Worm (Caenorhabditis elegans) whole organism, L3 larva: ENCODE data around the gene F46C8.8.

Experiments used
- R02D3.7 ChIP-seq: fragments of 150-350 bp; optimal IDR thresholded peaks from 2 replicates; lab custom pipeline; 2014; ENCODE audit warnings: missing biosample characterization, missing genetic modification characterization
- aly-2 ChIP-seq: fragments of 150-350 bp; optimal IDR thresholded peaks from 2 replicates; lab custom pipeline; 2014; ENCODE audit warnings: missing biosample characterization, missing genetic modification characterization
- ama-1 ChIP-seq: fragments of 150-350 bp; optimal IDR thresholded peaks from 2 replicates; lab custom pipeline; 2018
- ceh-16 ChIP-seq: sonication (generic microtip); optimal IDR thresholded peaks from 2 replicates; lab custom pipeline; 2017; ENCODE audit warnings: missing biosample characterization, missing genetic modification characterization
- ceh-28 ChIP-seq: fragments of 150-350 bp; optimal IDR thresholded peaks from 2 replicates; lab custom pipeline; 2014; ENCODE audit warnings: missing biosample characterization, missing genetic modification reagents, missing genetic modification characterization
- ceh-82 ChIP-seq: fragments of 150-350 bp; optimal IDR thresholded peaks from 2 replicates; lab custom pipeline; 2014; ENCODE audit warnings: missing biosample characterization, missing genetic modification characterization
- daf-12 ChIP-seq: fragments of 150-350 bp; optimal IDR thresholded peaks from 2 replicates; lab custom pipeline; 2014; ENCODE audit warnings: missing biosample characterization, missing genetic modification reagents, missing genetic modification characterization
- egl-27 ChIP-seq: sonication (generic microtip); optimal IDR thresholded peaks from 4 replicates; lab custom pipeline; 2017; ENCODE audit warnings: missing biosample characterization, missing genetic modification reagents, missing genetic modification characterization
- egl-5 ChIP-seq: fragments of 150-350 bp; optimal IDR thresholded peaks from 2 replicates; lab custom pipeline; 2017; ENCODE audit warnings: missing biosample characterization, missing genetic modification reagents, missing genetic modification characterization, inconsistent platforms
- elt-2 ChIP-seq: sonication (generic microtip); optimal IDR thresholded peaks from 2 replicates; lab custom pipeline; 2016; ENCODE audit warnings: missing genetic modification reagents, mild to moderate bottlenecking, missing genetic modification characterization, missing compliant biosample characterization
- eor-1 ChIP-seq, 2 experiments: fragments of 150-350 bp; optimal IDR thresholded peaks; 2 replicates each; lab custom pipeline; 2014 to 2018; ENCODE audit warnings: missing biosample characterization in 2 of 2, missing genetic modification characterization in 2 of 2
- fkh-10 ChIP-seq: sonication (generic microtip); optimal IDR thresholded peaks from 2 replicates; lab custom pipeline; 2017; ENCODE audit warnings: missing biosample characterization, missing genetic modification reagents, missing genetic modification characterization
- fkh-2 ChIP-seq: fragments of 150-350 bp; optimal IDR thresholded peaks from 2 replicates; lab custom pipeline; 2014; ENCODE audit warnings: missing biosample characterization, missing genetic modification reagents, missing genetic modification characterization
- fos-1 ChIP-seq: fragments of 150-350 bp; optimal IDR thresholded peaks from 2 replicates; lab custom pipeline; 2014; ENCODE audit warnings: missing biosample characterization, missing genetic modification characterization
- hmg-11 ChIP-seq: sonication (generic microtip); optimal IDR thresholded peaks from 2 replicates; lab custom pipeline; 2016; ENCODE audit warnings: missing genetic modification characterization, missing compliant biosample characterization
- jun-1 ChIP-seq: fragments of 150-350 bp; optimal IDR thresholded peaks from 2 replicates; lab custom pipeline; 2014; ENCODE audit warnings: missing biosample characterization, missing genetic modification reagents, missing genetic modification characterization
- lsy-12 ChIP-seq: sonication (generic microtip); optimal IDR thresholded peaks from 2 replicates; lab custom pipeline; 2016; ENCODE audit warnings: mild to moderate bottlenecking, missing genetic modification characterization, missing compliant biosample characterization
- mdl-1 ChIP-seq: fragments of 150-350 bp; optimal IDR thresholded peaks from 2 replicates; lab custom pipeline; 2014; ENCODE audit warnings: missing biosample characterization, missing genetic modification characterization
- nfya-1 ChIP-seq: sonication (generic microtip); optimal IDR thresholded peaks from 2 replicates; lab custom pipeline; 2017; ENCODE audit warnings: missing genetic modification characterization, mild to moderate bottlenecking, missing compliant biosample characterization, antibody characterized with exemption, moderate library complexity; ENCODE audit not compliant: insufficient read depth
- nhr-11 ChIP-seq: fragments of 150-350 bp; optimal IDR thresholded peaks from 2 replicates; lab custom pipeline; 2014; ENCODE audit warnings: missing biosample characterization, missing genetic modification characterization
- nhr-23 ChIP-seq: fragments of 150-350 bp; optimal IDR thresholded peaks from 2 replicates; lab custom pipeline; 2014; ENCODE audit warnings: missing biosample characterization, missing genetic modification reagents, missing genetic modification characterization
- nhr-237 ChIP-seq: fragments of 150-350 bp; optimal IDR thresholded peaks from 2 replicates; lab custom pipeline; 2014; ENCODE audit warnings: missing biosample characterization, missing genetic modification characterization
- nhr-25 ChIP-seq: sonication (generic microtip); optimal IDR thresholded peaks from 2 replicates; lab custom pipeline; 2017; ENCODE audit warnings: missing biosample characterization, missing genetic modification characterization
- nhr-43 ChIP-seq: sonication (generic microtip); optimal IDR thresholded peaks from 2 replicates; lab custom pipeline; 2016; ENCODE audit warnings: mild to moderate bottlenecking, missing genetic modification characterization, missing compliant biosample characterization; ENCODE audit not compliant: poor library complexity, severe bottlenecking
- nhr-67 ChIP-seq: fragments of 150-350 bp; optimal IDR thresholded peaks from 2 replicates; lab custom pipeline; 2014; ENCODE audit warnings: missing biosample characterization, missing genetic modification characterization
- nhr-77 ChIP-seq: fragments of 150-350 bp; optimal IDR thresholded peaks from 2 replicates; lab custom pipeline; 2014; ENCODE audit warnings: missing biosample characterization, missing genetic modification characterization
- pha-4 ChIP-seq: fragments of 150-350 bp; optimal IDR thresholded peaks from 2 replicates; lab custom pipeline; 2014; ENCODE audit warnings: missing biosample characterization, missing genetic modification reagents, missing genetic modification characterization
- sea-2 ChIP-seq: fragments of 150-350 bp; sonication (generic microtip); optimal IDR thresholded peaks from 4 replicates; lab custom pipeline; 2014; ENCODE audit warnings: missing biosample characterization, missing genetic modification reagents, missing genetic modification characterization
- skn-1 ChIP-seq: fragments of 150-350 bp; optimal IDR thresholded peaks from 2 replicates; lab custom pipeline; 2014; ENCODE audit warnings: missing biosample characterization, missing genetic modification characterization
- snpc-4 ChIP-seq: fragments of 150-350 bp; optimal IDR thresholded peaks from 2 replicates; lab custom pipeline; 2014; ENCODE audit warnings: missing biosample characterization, missing genetic modification characterization
- unc-39 ChIP-seq: sonication (generic microtip); optimal IDR thresholded peaks from 4 replicates; lab custom pipeline; 2017; ENCODE audit warnings: missing biosample characterization, missing genetic modification characterization
- unc-62 ChIP-seq: fragments of 150-350 bp; sonication (generic microtip); optimal IDR thresholded peaks from 4 replicates; lab custom pipeline; 2014; ENCODE audit warnings: missing biosample characterization, missing genetic modification reagents, missing genetic modification characterization
- zag-1 ChIP-seq: fragments of 150-350 bp; optimal IDR thresholded peaks from 2 replicates; lab custom pipeline; 2014; ENCODE audit warnings: missing biosample characterization, missing genetic modification characterization
- ztf-11 ChIP-seq: fragments of 150-350 bp; optimal IDR thresholded peaks from 2 replicates; lab custom pipeline; 2014; ENCODE audit warnings: missing biosample characterization, missing genetic modification characterization
- ztf-4 ChIP-seq: fragments of 150-350 bp; optimal IDR thresholded peaks from 2 replicates; lab custom pipeline; 2014; ENCODE audit warnings: missing biosample characterization, missing genetic modification characterization

F46C8.8 gene

DNA sequence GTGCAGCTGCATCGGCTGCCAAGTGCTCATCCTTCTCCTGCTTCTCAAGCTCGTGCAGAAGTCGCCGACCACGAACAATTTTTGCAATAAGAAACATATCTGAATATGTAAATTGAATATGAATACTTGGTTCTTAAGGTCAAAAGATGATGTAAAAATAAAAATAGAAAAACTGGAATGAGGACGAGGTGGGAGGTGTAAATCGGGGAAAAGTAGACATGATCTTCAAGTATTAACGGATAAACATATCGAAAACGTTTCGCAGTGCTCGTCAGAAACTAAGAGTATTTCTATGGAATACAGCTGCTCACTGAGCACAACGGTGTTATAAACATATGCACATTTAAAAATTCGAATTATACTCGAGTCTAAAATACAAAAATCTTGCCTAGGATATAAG lies 14.2 kb downstream of the F46C8.8 start, which contains the start of gene glb-16:
TSS of gene glb-16 (minus strand) at position 101 of the 400 bp plus-strand sequence.
- no peak for TF ChIP-seq mdl-1 (tag; lab: Kevin White, UChicago)
- no peak for TF ChIP-seq unc-39
- TF ChIP-seq fkh-10 (GFP tag; lab: Kevin White, UChicago): no peak
- no peak for TF ChIP-seq aly-2 (tag; lab: Kevin White, UChicago)
- TF ChIP-seq jun-1 (tag; lab: Kevin White, UChicago): no peak
- no peak for TF ChIP-seq ama-1 (lab: Kevin White, UChicago)
- no peak for TF ChIP-seq fkh-2 (tag; lab: Kevin White, UChicago)
- TF ChIP-seq nhr-67: no peak
- no peak for TF ChIP-seq nhr-11 (tag; lab: Kevin White, UChicago)
- no peak for TF ChIP-seq nfya-1
- TF ChIP-seq pha-4 (tag; lab: Kevin White, UChicago): no peak
- no peak for TF ChIP-seq elt-2
- TF ChIP-seq unc-62: no peak
- TF ChIP-seq ceh-16: no peak
- TF ChIP-seq nhr-237 (tag; lab: Kevin White, UChicago): no peak
- no peak for TF ChIP-seq zag-1 (tag; lab: Kevin White, UChicago)
- no peak for TF ChIP-seq hmg-11 (tag; lab: Kevin White, UChicago)
- no peak for TF ChIP-seq snpc-4 (tag; lab: Kevin White, UChicago)
- TF ChIP-seq R02D3.7 (tag; lab: Kevin White, UChicago): no peak
- no peak for TF ChIP-seq egl-27 (tag; lab: Kevin White, UChicago)

DNA sequence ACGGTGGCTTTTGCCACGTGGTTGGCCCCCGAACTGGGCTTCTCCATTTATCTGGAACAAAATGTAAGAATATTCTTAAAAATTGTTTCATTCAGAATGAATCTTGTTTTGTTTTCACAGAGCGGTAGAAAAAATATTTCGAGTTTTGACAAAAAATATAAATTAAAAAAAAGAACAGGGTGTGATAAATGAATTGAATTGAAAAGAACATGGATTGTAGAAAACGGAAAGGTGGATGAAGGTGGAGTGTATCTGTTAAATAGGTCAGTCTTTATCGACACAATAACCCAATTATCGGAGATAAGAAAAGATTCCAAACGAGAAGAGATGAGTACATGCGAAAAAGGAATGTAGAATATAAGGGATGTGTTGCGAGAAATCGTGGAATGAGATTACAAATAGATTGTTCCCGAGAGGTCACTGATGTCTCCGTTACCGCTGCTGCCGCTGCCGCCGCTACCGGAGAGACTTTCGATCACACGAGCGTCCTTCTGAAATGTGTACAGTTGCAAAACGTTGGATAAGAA lies 16.4 kb downstream of the F46C8.8 start, which contains the start of gene dpy-7:
TSS of gene dpy-7 (minus strand) at position 51 of the 527 bp plus-strand sequence.
- peak; percentile 26 for TF ChIP-seq nhr-43 (tag; lab: Kevin White, UChicago)
- TF ChIP-seq nhr-237 (tag; lab: Kevin White, UChicago): no peak
- TF ChIP-seq sea-2 (GFP tag; lab: Kevin White, UChicago): no peak
- peak; percentile 98 for TF ChIP-seq nhr-23 (tag; lab: Kevin White, UChicago)

DNA sequence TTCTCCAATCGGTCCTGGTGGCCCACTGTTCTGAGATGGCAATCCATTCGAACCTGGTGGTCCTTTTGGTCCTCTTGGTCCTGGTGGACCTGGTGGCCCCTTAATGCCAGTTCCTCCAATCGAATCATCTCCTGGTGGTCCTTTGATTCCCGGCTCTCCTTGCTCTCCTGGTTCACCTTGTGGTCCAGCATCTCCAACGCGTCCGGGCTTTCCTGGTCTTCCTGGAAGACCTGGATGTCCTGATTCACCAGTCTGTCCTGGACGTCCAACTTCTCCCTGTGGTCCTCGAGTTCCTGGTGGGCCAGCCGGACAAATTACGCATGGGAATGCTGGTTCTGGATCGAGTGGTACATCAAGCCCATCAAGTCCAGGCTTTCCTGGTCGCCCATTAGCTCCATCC lies 17.4 kb downstream of the F46C8.8 start:
- no peak for TF ChIP-seq ztf-11
- TF ChIP-seq ceh-28 (tag; lab: Kevin White, UChicago): no peak
- TF ChIP-seq pha-4 (tag; lab: Kevin White, UChicago): no peak
- no peak for TF ChIP-seq ama-1 (lab: Kevin White, UChicago)
- no peak for TF ChIP-seq skn-1 (tag; lab: Kevin White, UChicago)

DNA sequence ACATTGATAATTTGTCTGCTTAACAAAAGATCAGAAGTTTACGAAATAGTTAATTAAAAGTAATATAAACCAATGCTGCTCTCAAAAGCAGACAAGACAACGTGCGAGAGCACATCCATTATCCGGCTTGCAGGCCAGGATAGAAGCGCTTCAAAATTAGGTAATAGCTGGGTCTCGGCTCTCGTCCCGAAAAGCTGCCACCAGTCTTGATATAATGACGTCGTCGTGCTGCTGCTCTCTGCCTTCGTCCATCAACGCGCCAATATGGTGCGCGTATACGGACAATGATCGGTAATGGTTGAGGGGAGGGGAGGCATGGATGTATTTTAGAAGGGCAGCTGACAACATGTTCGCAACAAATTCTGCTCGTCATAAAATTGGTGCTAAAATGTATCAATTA lies 19.8 kb downstream of the F46C8.8 start:
- TF ChIP-seq hmg-11 (tag; lab: Kevin White, UChicago) (no peak), egl-5 (no peak), snpc-4 (tag; lab: Kevin White, UChicago) (no peak), nhr-67 (no peak), nhr-11 (tag; lab: Kevin White, UChicago) (no peak), daf-12 (no peak), ceh-16 (no peak), ceh-28 (tag; lab: Kevin White, UChicago) (no peak), fkh-10 (GFP tag; lab: Kevin White, UChicago) (no peak), lsy-12 (tag; lab: Kevin White, UChicago) (no peak), unc-62 (no peak), jun-1 (tag; lab: Kevin White, UChicago) (no peak), elt-2 (no peak), eor-1 (tag; optimal IDR thresholded peaks at IDR 0.05; lab: Kevin White, UChicago) (no peak), nfya-1 (no peak)

DNA sequence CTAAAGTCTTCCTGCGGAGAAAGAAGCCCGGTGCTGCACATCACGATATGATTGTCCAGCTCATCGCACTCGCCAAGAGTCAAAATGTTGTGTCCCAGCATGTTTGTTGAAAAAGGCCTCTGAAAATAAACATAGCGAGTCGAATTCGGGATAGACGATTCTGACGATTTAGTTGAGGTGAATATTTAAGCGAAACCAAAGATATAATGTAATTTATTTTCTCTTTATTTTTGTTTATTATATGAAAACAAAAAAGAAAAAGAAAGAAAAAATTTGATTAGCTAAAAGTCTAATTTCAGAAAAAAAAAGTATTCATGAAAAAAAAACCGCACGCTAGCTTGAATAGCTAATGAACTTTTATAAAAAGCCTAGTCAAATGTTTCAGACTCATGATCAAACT lies 21.6 kb downstream of the F46C8.8 start, which contains the start of gene ceh-14:
TSS of gene ceh-14 (minus strand) at position 101 of the 400 bp plus-strand sequence.
- TF ChIP-seq skn-1 (tag; lab: Kevin White, UChicago): no peak
- TF ChIP-seq hmg-11 (tag; lab: Kevin White, UChicago): no peak
- no peak for TF ChIP-seq ceh-82
- no peak for TF ChIP-seq nhr-25 (tag; lab: Kevin White, UChicago)
- no peak for TF ChIP-seq unc-39
- no peak for TF ChIP-seq zag-1 (tag; lab: Kevin White, UChicago)
- no peak for TF ChIP-seq fos-1
- no peak for TF ChIP-seq nhr-67
- no peak for TF ChIP-seq lsy-12 (tag; lab: Kevin White, UChicago)
- TF ChIP-seq mdl-1 (tag; lab: Kevin White, UChicago): no peak
- TF ChIP-seq nhr-77 (tag; lab: Kevin White, UChicago): no peak
- no peak for TF ChIP-seq ztf-4 (tag; lab: Kevin White, UChicago)
- no peak for TF ChIP-seq nhr-43 (tag; lab: Kevin White, UChicago)
- no peak for TF ChIP-seq nhr-23 (tag; lab: Kevin White, UChicago)
- TF ChIP-seq aly-2 (tag; lab: Kevin White, UChicago): no peak
- no peak for TF ChIP-seq jun-1 (tag; lab: Kevin White, UChicago)
